Fruit fly (Drosophila melanogaster): ENCODE measurements around the gene CG1958.

The CG1958 gene

DNA sequence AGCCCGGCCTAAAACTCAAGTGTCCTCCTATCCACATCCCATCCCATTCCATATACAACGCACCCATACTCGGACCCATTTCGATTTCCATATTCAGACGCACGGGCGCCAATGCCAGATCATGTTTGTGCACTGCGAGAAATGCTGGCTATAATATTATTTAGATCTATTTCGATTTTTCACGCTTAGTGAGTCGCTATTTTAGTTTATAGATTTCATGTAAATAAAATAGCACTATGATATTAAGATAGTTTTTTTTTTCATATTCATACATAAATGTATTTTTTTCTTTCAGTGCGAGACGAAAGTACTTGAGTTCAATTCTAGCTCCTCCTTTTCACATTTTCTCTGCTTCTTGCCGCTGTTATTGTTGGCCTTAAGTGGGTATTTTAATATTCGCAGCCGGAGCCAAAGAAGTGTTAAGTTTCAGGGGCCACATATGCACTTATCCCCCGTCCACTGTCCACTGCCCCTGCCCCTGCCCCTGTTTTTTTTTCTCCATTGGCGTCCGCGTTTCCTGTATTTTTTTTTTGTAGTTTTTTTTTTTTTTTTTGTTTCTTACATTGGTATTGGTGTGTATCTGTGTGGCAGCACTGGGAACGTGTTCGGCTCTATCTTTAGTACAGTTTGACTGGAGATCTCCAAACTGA is 25.3 kb downstream of the CG1958 start (continued):
- TF ChIP-seq ss (GFP tag; optimal IDR thresholded peaks at IDR 0.05) (peak; percentile 86 to 88), Ets96B (tag; optimal IDR thresholded peaks at IDR 0.05) (peak; percentile 69), eg (GFP tag; IDR thresholded peaks at IDR 0.05) (peak; percentile 59; the same call in 2 of the 3 replicates), CG6808 (GFP tag; optimal IDR thresholded peaks at IDR 0.05) (peak; percentile 82), CG3919 (GFP tag; optimal IDR thresholded peaks at IDR 0.05) (peak; percentile 87), CG31627 (GFP tag; optimal IDR thresholded peaks at IDR 0.05) (peak; percentile 48), Eip75B (GFP tag; optimal IDR thresholded peaks at IDR 0.05) (peak; percentile 72), Lpt (GFP tag; optimal IDR thresholded peaks at IDR 0.05) (peak; percentile 76), CG8319 (GFP tag; optimal IDR thresholded peaks at IDR 0.05) (peak; percentile 51), Hr39 (GFP tag; optimal IDR thresholded peaks at IDR 0.05) (peak; percentile 56), CG10631 (GFP tag; optimal IDR thresholded peaks at IDR 0.05) (peak; percentile 85), Eip93F (GFP tag; optimal IDR thresholded peaks at IDR 0.05) (no peak), cyc (GFP tag; optimal IDR thresholded peaks at IDR 0.05) (peak; percentile 56), Ets21C (GFP tag; optimal IDR thresholded peaks at IDR 0.05) (peak; percentile 16), Sox15 (GFP tag; optimal IDR thresholded peaks at IDR 0.05) (peak; percentile 27), svp (GFP tag) (peak; percentile 90), CG8119 (GFP tag; IDR thresholded peaks at IDR 0.05) (peak; percentile 82), CG6792 (GFP tag; optimal IDR thresholded peaks at IDR 0.05) (peak; percentile 75), CG3032 (tag; optimal IDR thresholded peaks at IDR 0.05) (peak; percentile 76), CG11294 (GFP tag; IDR thresholded peaks at IDR 0.05) (0 out of 2 replicates have a peak, but pooled peaks have one; percentile 14), net (GFP tag; optimal IDR thresholded peaks at IDR 0.05) (peak; percentile 78), Sox14 (GFP tag; optimal IDR thresholded peaks at IDR 0.05) (peak; percentile 69), CG8632 (GFP tag; optimal IDR thresholded peaks at IDR 0.05) (peak; percentile 72), Eip78C (GFP tag) (peak; percentile 97), fd85E (GFP tag; optimal IDR thresholded peaks at IDR 0.05) (peak; percentile 4), CG32006 (GFP tag; optimal IDR thresholded peaks at IDR 0.05) (peak; percentile 80), Gug (GFP tag; IDR thresholded peaks at IDR 0.05) (peak; percentile 39; the same call in 1 of the 2 replicates), Hr38 (GFP tag; optimal IDR thresholded peaks at IDR 0.05) (no peak), CG4318 (GFP tag; optimal IDR thresholded peaks at IDR 0.05) (peak; percentile 62), CG10669 (GFP tag; optimal IDR thresholded peaks at IDR 0.05) (peak; percentile 72), achi (GFP tag; optimal IDR thresholded peaks at IDR 0.05) (peak; percentile 81), fd59A (GFP tag; optimal IDR thresholded peaks at IDR 0.05) (peak; percentile 72)

DNA sequence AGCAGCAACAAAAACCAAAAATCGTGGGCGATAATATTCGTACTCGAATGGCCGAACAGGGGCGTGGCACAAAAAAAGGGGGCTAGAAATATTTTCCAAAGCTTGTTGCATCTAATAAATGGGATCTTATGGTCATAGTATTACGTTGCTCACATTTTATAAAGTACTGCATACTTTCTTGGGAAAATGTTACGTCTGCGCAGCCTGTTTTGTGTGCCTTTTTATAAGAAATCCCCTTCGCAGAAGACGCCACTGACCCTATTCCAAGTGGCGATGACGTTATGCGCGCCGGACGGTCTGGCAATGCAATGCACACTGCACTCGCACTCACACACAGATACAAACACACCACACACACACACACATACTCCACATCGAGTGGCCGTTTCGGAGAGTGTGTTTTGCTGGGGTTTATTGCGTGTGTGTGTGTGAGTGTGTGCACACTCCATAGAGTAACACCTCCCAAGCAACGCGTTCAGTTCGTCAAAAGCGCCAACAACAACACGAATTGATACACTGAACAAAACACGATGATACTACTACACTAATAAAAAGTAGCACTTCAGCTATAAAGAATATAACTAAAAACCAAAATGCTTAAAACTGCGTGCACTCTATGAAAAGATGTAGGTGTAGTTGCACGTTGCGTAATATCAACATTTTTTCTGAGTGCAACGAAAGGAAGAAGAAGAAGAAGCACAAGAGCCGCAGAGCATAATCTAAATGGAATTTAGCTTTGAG is 26.6 kb downstream of the CG1958 start:
- TF ChIP-seq CG10631 (GFP tag; optimal IDR thresholded peaks at IDR 0.05) (peak; percentile 83), esn (GFP tag; optimal IDR thresholded peaks at IDR 0.05) (peak; percentile 83), dac (GFP tag; optimal IDR thresholded peaks at IDR 0.05) (peak; percentile 78), Eip93F (GFP tag; optimal IDR thresholded peaks at IDR 0.05) (peak; percentile 33), CG6276 (GFP tag; optimal IDR thresholded peaks at IDR 0.05) (peak; percentile 80), fd59A (GFP tag; optimal IDR thresholded peaks at IDR 0.05) (peak; percentile 84), net (GFP tag; optimal IDR thresholded peaks at IDR 0.05) (peak; percentile 72), CG31627 (GFP tag; optimal IDR thresholded peaks at IDR 0.05) (peak; percentile 87), lz (GFP tag; optimal IDR thresholded peaks at IDR 0.05) (peak; percentile 82), cyc (GFP tag; optimal IDR thresholded peaks at IDR 0.05) (peak; percentile 87), pdm3 (GFP tag; optimal IDR thresholded peaks at IDR 0.05) (peak; percentile 89), Eip75B (GFP tag; optimal IDR thresholded peaks at IDR 0.05) (peak; percentile 79), Smox (GFP tag; optimal IDR thresholded peaks at IDR 0.05) (peak; percentile 83), CG6854 (GFP tag; optimal IDR thresholded peaks at IDR 0.05) (peak; percentile 60), CG15336 (GFP tag; IDR thresholded peaks at IDR 0.05) (peak; percentile 90), Hr4 (GFP tag; optimal IDR thresholded peaks at IDR 0.05) (peak; percentile 79), Sox14 (GFP tag; optimal IDR thresholded peaks at IDR 0.05) (peak; percentile 84), eg (GFP tag; IDR thresholded peaks at IDR 0.05) (peak; percentile 93), Hr39 (GFP tag; optimal IDR thresholded peaks at IDR 0.05) (peak; percentile 90), Hr38 (GFP tag; optimal IDR thresholded peaks at IDR 0.05) (no peak), salr (GFP tag; optimal IDR thresholded peaks at IDR 0.05) (peak; percentile 63 to 94), CG3919 (GFP tag; optimal IDR thresholded peaks at IDR 0.05) (peak; percentile 86), acj6 (GFP tag; optimal IDR thresholded peaks at IDR 0.05) (peak; percentile 89), CG8632 (GFP tag; optimal IDR thresholded peaks at IDR 0.05) (peak; percentile 76), CG11294 (GFP tag; IDR thresholded peaks at IDR 0.05) (peak; percentile 80), CG3032 (tag; optimal IDR thresholded peaks at IDR 0.05) (peak; percentile 85), ss (GFP tag; optimal IDR thresholded peaks at IDR 0.05) (peak; percentile 80 to 87), CG9139 (GFP tag; optimal IDR thresholded peaks at IDR 0.05) (peak; percentile 69), CG7368 (GFP tag; optimal IDR thresholded peaks at IDR 0.05) (peak; percentile 82), CG11762 (GFP tag; optimal IDR thresholded peaks at IDR 0.05; ENCODE audit: insufficient read depth) (peak; percentile 72), Gug (GFP tag; IDR thresholded peaks at IDR 0.05) (peak; percentile 89)

All from whole organism, prepupa.